Worm (Caenorhabditis elegans) whole organism, L2 larva: ENCODE measurements around the gene rpia-1.

Experiments used
- C34F6.9 ChIP-seq: fragments of 150-350 bp; optimal IDR thresholded peaks from 2 replicates; lab custom pipeline; 2014; ENCODE audit warnings: missing biosample characterization, missing genetic modification characterization
- F13H6.1 ChIP-seq: sonication (generic microtip); optimal IDR thresholded peaks from 2 replicates; lab custom pipeline; 2016; ENCODE audit warnings: missing genetic modification characterization, missing compliant biosample characterization
- R02D3.7 ChIP-seq: fragments of 150-350 bp; optimal IDR thresholded peaks from 2 replicates; lab custom pipeline; 2014; ENCODE audit warnings: missing biosample characterization, missing genetic modification characterization
- Y55F3AM.14 ChIP-seq: fragments of 200-800 bp; sonication (Bioruptor generic); optimal IDR thresholded peaks from 2 replicates; lab custom pipeline; 2018; ENCODE audit warnings: mild to moderate bottlenecking, missing genetic modification characterization, missing compliant biosample characterization
- ZK546.5 ChIP-seq: sonication (generic microtip); optimal IDR thresholded peaks from 2 replicates; lab custom pipeline; 2017; ENCODE audit warnings: missing biosample characterization, missing genetic modification characterization
- alr-1 ChIP-seq: fragments of 150-350 bp; optimal IDR thresholded peaks from 2 replicates; lab custom pipeline; 2014; ENCODE audit warnings: missing biosample characterization, missing genetic modification characterization
- aly-2 ChIP-seq: fragments of 150-350 bp; optimal IDR thresholded peaks from 2 replicates; lab custom pipeline; 2014; ENCODE audit warnings: missing biosample characterization, missing genetic modification characterization
- ama-1 ChIP-seq: fragments of 150-350 bp; optimal IDR thresholded peaks from 2 replicates; lab custom pipeline; 2018; ENCODE audit warnings: inconsistent platforms
- blmp-1 ChIP-seq: sonication (generic microtip); optimal IDR thresholded peaks from 2 replicates; lab custom pipeline; 2017; ENCODE audit warnings: missing genetic modification characterization, mild to moderate bottlenecking, missing compliant biosample characterization, antibody characterized with exemption, moderate library complexity; ENCODE audit not compliant: insufficient read depth
- ceh-16 ChIP-seq: fragments of 150-350 bp; optimal IDR thresholded peaks from 2 replicates; lab custom pipeline; 2014; ENCODE audit warnings: missing biosample characterization, missing genetic modification characterization
- ceh-82 ChIP-seq: fragments of 150-350 bp; optimal IDR thresholded peaks from 2 replicates; lab custom pipeline; 2014; ENCODE audit warnings: missing biosample characterization, missing genetic modification characterization
- crh-2 ChIP-seq: sonication (generic microtip); optimal IDR thresholded peaks from 2 replicates; lab custom pipeline; 2017; ENCODE audit warnings: missing biosample characterization, missing genetic modification characterization
- dmd-4 ChIP-seq: sonication (generic microtip); optimal IDR thresholded peaks from 2 replicates; lab custom pipeline; 2017; ENCODE audit warnings: missing biosample characterization, missing genetic modification characterization
- egl-27 ChIP-seq: sonication (generic microtip); optimal IDR thresholded peaks from 3 replicates; lab custom pipeline; 2017; ENCODE audit warnings: missing biosample characterization, missing genetic modification reagents, missing genetic modification characterization
- elt-1 ChIP-seq: fragments of 150-350 bp; optimal IDR thresholded peaks from 2 replicates; lab custom pipeline; 2014; ENCODE audit warnings: missing biosample characterization, missing genetic modification characterization
- elt-3 ChIP-seq: sonication (generic microtip); optimal IDR thresholded peaks from 2 replicates; lab custom pipeline; 2017; ENCODE audit warnings: missing biosample characterization, missing genetic modification characterization
- fos-1 ChIP-seq: fragments of 150-350 bp; optimal IDR thresholded peaks from 2 replicates; lab custom pipeline; 2014; ENCODE audit warnings: missing biosample characterization, missing genetic modification characterization
- gmeb-1 ChIP-seq: fragments of 150-350 bp; optimal IDR thresholded peaks from 2 replicates; lab custom pipeline; 2014; ENCODE audit warnings: missing biosample characterization, missing genetic modification characterization
- lin-11 ChIP-seq: fragments of 150-350 bp; sonication (generic microtip); optimal IDR thresholded peaks from 2 replicates; lab custom pipeline; 2014; ENCODE audit warnings: missing biosample characterization, missing genetic modification characterization, inconsistent platforms, mixed read lengths
- lin-13 ChIP-seq: fragments of 150-350 bp; optimal IDR thresholded peaks from 2 replicates; lab custom pipeline; 2014; ENCODE audit warnings: missing biosample characterization, missing genetic modification reagents, missing genetic modification characterization
- lin-39 ChIP-seq: fragments of 150-350 bp; optimal IDR thresholded peaks from 2 replicates; lab custom pipeline; 2014; ENCODE audit warnings: missing biosample characterization, missing genetic modification reagents, missing genetic modification characterization
- lsy-2 ChIP-seq, 2 experiments: fragments of 150-350 bp in 1 of 2; sonication (generic microtip) in 1 of 2; optimal IDR thresholded peaks; 2 replicates each; lab custom pipeline; 2014 to 2017; ENCODE audit warnings: missing biosample characterization in 2 of 2, missing genetic modification characterization in 2 of 2
- mab-5 ChIP-seq: fragments of 150-350 bp; optimal IDR thresholded peaks from 2 replicates; lab custom pipeline; 2014; ENCODE audit warnings: missing biosample characterization, missing genetic modification characterization
- mbf-1 ChIP-seq: sonication (generic microtip); optimal IDR thresholded peaks from 2 replicates; lab custom pipeline; 2017; ENCODE audit warnings: missing biosample characterization, missing genetic modification characterization
- mdl-1 ChIP-seq, 2 experiments: fragments of 150-350 bp in 1 of 2; sonication (generic microtip) in 1 of 2; optimal IDR thresholded peaks; 2 replicates each; lab custom pipeline; 2017; ENCODE audit warnings: missing biosample characterization in 2 of 2, missing genetic modification characterization in 2 of 2
- nhr-10 ChIP-seq: sonication (generic microtip); optimal IDR thresholded peaks from 2 replicates; lab custom pipeline; 2017; ENCODE audit warnings: missing biosample characterization, missing genetic modification characterization
- nhr-11 ChIP-seq: fragments of 150-350 bp; optimal IDR thresholded peaks from 2 replicates; lab custom pipeline; 2014; ENCODE audit warnings: missing biosample characterization, missing genetic modification characterization
- nhr-12 ChIP-seq: fragments of 150-350 bp; optimal IDR thresholded peaks from 2 replicates; lab custom pipeline; 2014; ENCODE audit warnings: missing biosample characterization, missing genetic modification characterization
- nhr-129 ChIP-seq: fragments of 150-350 bp; optimal IDR thresholded peaks from 2 replicates; lab custom pipeline; 2014; ENCODE audit warnings: missing biosample characterization, missing genetic modification characterization
- nhr-21 ChIP-seq: fragments of 150-350 bp; optimal IDR thresholded peaks from 2 replicates; lab custom pipeline; 2014; ENCODE audit warnings: missing biosample characterization, missing genetic modification characterization
- nhr-23 ChIP-seq: fragments of 150-350 bp; optimal IDR thresholded peaks from 2 replicates; lab custom pipeline; 2014; ENCODE audit warnings: missing biosample characterization, missing genetic modification reagents, missing genetic modification characterization
- nhr-237 ChIP-seq: fragments of 150-350 bp; optimal IDR thresholded peaks from 2 replicates; lab custom pipeline; 2014; ENCODE audit warnings: missing biosample characterization, missing genetic modification characterization
- nhr-25 ChIP-seq: fragments of 150-350 bp; sonication (generic microtip); optimal IDR thresholded peaks from 3 replicates; lab custom pipeline; 2014; ENCODE audit warnings: missing biosample characterization, missing genetic modification characterization
- nhr-6 ChIP-seq: fragments of 150-350 bp; optimal IDR thresholded peaks from 2 replicates; lab custom pipeline; 2014; ENCODE audit warnings: missing biosample characterization, missing genetic modification characterization
- nhr-77 ChIP-seq: fragments of 150-350 bp; optimal IDR thresholded peaks from 2 replicates; lab custom pipeline; 2014; ENCODE audit warnings: missing biosample characterization, missing genetic modification characterization
- peb-1 ChIP-seq: fragments of 150-350 bp; optimal IDR thresholded peaks from 2 replicates; lab custom pipeline; 2014; ENCODE audit warnings: missing biosample characterization, missing genetic modification characterization
- sem-4 ChIP-seq: fragments of 150-350 bp; optimal IDR thresholded peaks from 2 replicates; lab custom pipeline; 2014; ENCODE audit warnings: missing biosample characterization, missing genetic modification reagents, missing genetic modification characterization
- skn-1 ChIP-seq: sonication (generic microtip); optimal IDR thresholded peaks from 2 replicates; lab custom pipeline; 2017; ENCODE audit warnings: missing biosample characterization, missing genetic modification characterization
- sma-3 ChIP-seq: sonication (generic microtip); optimal IDR thresholded peaks from 2 replicates; lab custom pipeline; 2016; ENCODE audit warnings: missing genetic modification reagents, missing genetic modification characterization, missing compliant biosample characterization
- sma-9 ChIP-seq, 2 experiments: fragments of 150-350 bp in 1 of 2; sonication (generic microtip) in 1 of 2; optimal IDR thresholded peaks; 2 replicates each; lab custom pipeline; 2014 to 2016; ENCODE audit warnings: missing genetic modification characterization in 2 of 2, mild to moderate bottlenecking in 1 of 2, missing biosample characterization in 1 of 2, missing compliant biosample characterization in 1 of 2, missing genetic modification reagents in 1 of 2, moderate library complexity in 1 of 2
- snpc-4 ChIP-seq: fragments of 150-350 bp; optimal IDR thresholded peaks from 2 replicates; lab custom pipeline; 2014; ENCODE audit warnings: missing biosample characterization, missing genetic modification characterization
- unc-39 ChIP-seq: fragments of 150-350 bp; optimal IDR thresholded peaks from 2 replicates; lab custom pipeline; 2014; ENCODE audit warnings: missing biosample characterization, missing genetic modification characterization
- unc-55 ChIP-seq: fragments of 150-350 bp; sonication (generic microtip); optimal IDR thresholded peaks from 3 replicates; lab custom pipeline; 2014; ENCODE audit warnings: missing biosample characterization, missing genetic modification reagents, missing genetic modification characterization
- unc-62 ChIP-seq: fragments of 150-350 bp; optimal IDR thresholded peaks from 2 replicates; lab custom pipeline; 2014; ENCODE audit warnings: missing biosample characterization, missing genetic modification reagents, missing genetic modification characterization
- zag-1 ChIP-seq: fragments of 150-350 bp; optimal IDR thresholded peaks from 2 replicates; lab custom pipeline; 2014; ENCODE audit warnings: missing biosample characterization, missing genetic modification characterization
- ztf-1 ChIP-seq: fragments of 200-800 bp; sonication (Bioruptor generic); conservative IDR thresholded peaks from 2 replicates; pipeline ENCODE4 v1.3.6; 2022; ENCODE audit warnings: missing genetic modification characterization, missing compliant biosample characterization
- ztf-11 ChIP-seq: sonication (generic microtip); optimal IDR thresholded peaks from 2 replicates; lab custom pipeline; 2017; ENCODE audit warnings: missing biosample characterization, missing genetic modification characterization
- ztf-4 ChIP-seq: fragments of 150-350 bp; optimal IDR thresholded peaks from 2 replicates; lab custom pipeline; 2014; ENCODE audit warnings: missing biosample characterization, missing genetic modification characterization

The rpia-1 gene

ce11 chrIII:7165816-7166229, 42.9 kb downstream of the rpia-1 start (continued):
- TF ChIP-seq Y55F3AM.14 (GFP tag; lab: Kevin White, UChicago) (no peak), sma-9 (GFP tag; optimal IDR thresholded peaks at IDR 0.05; lab: Kevin White, UChicago) (peak; percentile 73), sma-9 (tag; optimal IDR thresholded peaks at IDR 0.05; lab: Kevin White, UChicago) (no peak)

ce11 chrIII:7166664-7167567, 44.0 kb downstream of the rpia-1 start:
- TF ChIP-seq ceh-82 (tag; lab: Kevin White, UChicago): no peak
- TF ChIP-seq alr-1 (tag; lab: Kevin White, UChicago): no peak
- TF ChIP-seq nhr-23 (tag; lab: Kevin White, UChicago): no peak
- TF ChIP-seq ZK546.5 (tag; lab: Kevin White, UChicago): no peak
- TF ChIP-seq lin-11 (tag; lab: Kevin White, UChicago): peak; percentile 63
- no peak for TF ChIP-seq ceh-16 (tag; lab: Kevin White, UChicago)
- TF ChIP-seq nhr-21 (tag; lab: Kevin White, UChicago): no peak
- no peak for TF ChIP-seq nhr-11 (tag; lab: Kevin White, UChicago)
- TF ChIP-seq skn-1 (tag; lab: Kevin White, UChicago): no peak
- TF ChIP-seq elt-1: no peak
- TF ChIP-seq mdl-1 (tag; optimal IDR thresholded peaks at IDR 0.05; lab: Kevin White, UChicago): peak; percentile 23 to 29
- TF ChIP-seq nhr-129 (tag; lab: Kevin White, UChicago): peak; percentile 76
- no peak for TF ChIP-seq snpc-4
- TF ChIP-seq fos-1 (tag; lab: Kevin White, UChicago): peak; percentile 58
- no peak for TF ChIP-seq aly-2 (tag; lab: Kevin White, UChicago)
- TF ChIP-seq ztf-4: peak; percentile 32
- peak; percentile 5 for TF ChIP-seq lin-13 (GFP tag; lab: Kevin White, UChicago)
- peak; percentile 5 for TF ChIP-seq nhr-25
- TF ChIP-seq crh-2 (tag; lab: Kevin White, UChicago): peak; percentile 71
- TF ChIP-seq unc-39 (tag; lab: Kevin White, UChicago): no peak
- TF ChIP-seq lsy-2 (tag; optimal IDR thresholded peaks at IDR 0.05; lab: Kevin White, UChicago): peak in 1 of 2 experiments; percentile 69
- TF ChIP-seq peb-1 (tag; lab: Kevin White, UChicago): no peak
- peak; percentile 82 for TF ChIP-seq unc-55 (GFP tag; lab: Kevin White, UChicago)
- no peak for TF ChIP-seq nhr-6 (tag; lab: Kevin White, UChicago)
- no peak for TF ChIP-seq unc-62 (GFP tag; lab: Kevin White, UChicago)
- TF ChIP-seq dmd-4 (tag; lab: Kevin White, UChicago): no peak
- TF ChIP-seq nhr-77 (tag; lab: Kevin White, UChicago): no peak
- no peak for TF ChIP-seq sma-3 (GFP tag; lab: Kevin White, UChicago)
- TF ChIP-seq ama-1: no peak
- no peak for TF ChIP-seq nhr-10 (tag; lab: Kevin White, UChicago)
- TF ChIP-seq zag-1 (tag; lab: Kevin White, UChicago): peak; percentile 62
- no peak for TF ChIP-seq nhr-237 (tag; lab: Kevin White, UChicago)
- TF ChIP-seq egl-27: peak; percentile 74
- no peak for TF ChIP-seq blmp-1
- no peak for TF ChIP-seq R02D3.7 (tag; lab: Kevin White, UChicago)
- peak; percentile 77 for TF ChIP-seq C34F6.9 (tag; lab: Kevin White, UChicago)
- TF ChIP-seq sem-4: no peak
- TF ChIP-seq mbf-1 (tag; lab: Kevin White, UChicago): no peak
- no peak for TF ChIP-seq gmeb-1 (tag; lab: Kevin White, UChicago)
- TF ChIP-seq Y55F3AM.14 (GFP tag; lab: Kevin White, UChicago): no peak
- peak; percentile 16 for TF ChIP-seq mab-5 (tag; lab: Kevin White, UChicago)
- no peak for TF ChIP-seq lin-39 (tag; lab: Kevin White, UChicago)
- peak; percentile 13 for TF ChIP-seq sma-9 (GFP tag; optimal IDR thresholded peaks at IDR 0.05; lab: Kevin White, UChicago)
- TF ChIP-seq sma-9 (tag; optimal IDR thresholded peaks at IDR 0.05; lab: Kevin White, UChicago): no peak
- TF ChIP-seq elt-3 (tag; lab: Kevin White, UChicago): no peak
- peak; percentile 44 for TF ChIP-seq F13H6.1 (tag; lab: Kevin White, UChicago)
- TF ChIP-seq ztf-11: no peak
- no peak for TF ChIP-seq ztf-1 (GFP tag; lab: Robert Waterston, UW)
- no peak for TF ChIP-seq nhr-12 (tag; lab: Kevin White, UChicago)
